Fruit fly (Drosophila melanogaster): ENCODE results near the gene CG2260.

DNA sequence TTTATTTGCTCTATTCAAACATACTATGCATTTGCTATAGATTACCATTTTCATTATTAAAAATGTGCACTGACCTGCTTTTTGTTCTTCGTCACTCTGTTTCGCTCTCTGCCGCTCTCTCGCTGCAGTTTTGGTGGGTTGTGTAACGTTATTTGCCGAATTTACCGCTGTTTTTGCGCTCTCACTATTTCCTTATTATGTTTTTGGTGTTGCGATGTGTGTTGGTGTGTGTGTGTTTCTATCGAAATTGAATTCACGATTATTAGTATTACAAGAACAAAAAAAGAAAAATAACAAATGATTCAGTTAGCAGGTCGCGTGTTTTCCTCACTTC is 5.6 kb downstream of the CG2260 start:
- TF ChIP-seq h (optimal IDR thresholded peaks at IDR 0.05), result no peak
- TF ChIP-seq insv (optimal IDR thresholded peaks at IDR 0.05), result no peak

Data from Kc167 (cell line).